Fruit fly (Drosophila melanogaster) whole organism, wandering third instar larva: Measurements from ENCODE around the gene Hasp.

Experiments used
- CG9705 ChIP-seq: fragments of 200-800 bp; sonication (Bioruptor generic); optimal IDR thresholded peaks from 2 replicates; lab custom pipeline; 2018; ENCODE audit warnings: missing biosample characterization, mild to moderate bottlenecking, missing genetic modification characterization
- psq ChIP-seq: fragments of 200-800 bp; sonication (Bioruptor generic); optimal IDR thresholded peaks from 3 replicates; lab custom pipeline; 2017; ENCODE audit warnings: missing biosample characterization, mild to moderate bottlenecking, missing genetic modification characterization, moderate library complexity

dm6 chr2L:19549412-19549811 lies 32.4 kb upstream of the Hasp start:
- no peak for TF ChIP-seq CG9705 (GFP tag; lab: Kevin White, UChicago)
- peak; percentile 49 for TF ChIP-seq psq (GFP tag; lab: Kevin White, UChicago)
